Fruit fly (Drosophila melanogaster) whole organism, prepupa: ENCODE results near the gene Pldn.

Experiments
- CG10631 ChIP-seq: fragments of 200-800 bp; sonication (Bioruptor generic); optimal IDR thresholded peaks from 2 replicates; lab custom pipeline; 2016; ENCODE audit warnings: missing biosample characterization, missing genetic modification characterization
- CG10669 ChIP-seq: fragments of 200-800 bp; sonication (Bioruptor generic); optimal IDR thresholded peaks from 3 replicates; lab custom pipeline; 2018; ENCODE audit warnings: missing biosample characterization, mild to moderate bottlenecking, missing genetic modification characterization, moderate library complexity
- CG11294 ChIP-seq: fragments of 200-800 bp; sonication (Bioruptor generic); IDR thresholded peaks from 2 replicates; pipeline ENCODE4 v1.3.6; 2022; ENCODE audit warnings: missing biosample characterization, missing genetic modification characterization
- CG11762 ChIP-seq: fragments of 200-800 bp; sonication (Bioruptor generic); optimal IDR thresholded peaks from 3 replicates; lab custom pipeline; 2016; ENCODE audit warnings: missing biosample characterization, missing genetic modification characterization; ENCODE audit not compliant: insufficient read depth
- CG11902 ChIP-seq: fragments of 200-800 bp; sonication (Bioruptor generic); optimal IDR thresholded peaks from 3 replicates; lab custom pipeline; 2016; ENCODE audit warnings: missing biosample characterization, missing genetic modification characterization
- CG1621 ChIP-seq: fragments of 200-800 bp; sonication (Bioruptor generic); optimal IDR thresholded peaks from 3 replicates; lab custom pipeline; 2018; ENCODE audit warnings: missing biosample characterization, mild to moderate bottlenecking, missing genetic modification characterization
- CG16779 ChIP-seq: fragments of 200-800 bp; sonication (Bioruptor generic); optimal IDR thresholded peaks from 3 replicates; lab custom pipeline; 2017; ENCODE audit warnings: missing biosample characterization, mild to moderate bottlenecking, missing genetic modification characterization
- CG3032 ChIP-seq: fragments of 200-800 bp; optimal IDR thresholded peaks from 2 replicates; lab custom pipeline; 2019; ENCODE audit warnings: missing biosample characterization, mild to moderate bottlenecking, missing genetic modification characterization, moderate library complexity
- CG31627 ChIP-seq: fragments of 200-800 bp; sonication (Bioruptor generic); optimal IDR thresholded peaks from 3 replicates; lab custom pipeline; 2016; ENCODE audit warnings: missing biosample characterization, missing genetic modification characterization
- CG32006 ChIP-seq: fragments of 200-800 bp; sonication (Bioruptor generic); optimal IDR thresholded peaks from 3 replicates; lab custom pipeline; 2017; ENCODE audit warnings: missing biosample characterization, mild to moderate bottlenecking, missing genetic modification characterization
- CG34406 ChIP-seq: fragments of 200-800 bp; sonication (Bioruptor generic); optimal IDR thresholded peaks from 3 replicates; lab custom pipeline; 2016; ENCODE audit warnings: missing biosample characterization, missing genetic modification characterization
- CG3919 ChIP-seq: fragments of 200-800 bp; sonication (Bioruptor generic); optimal IDR thresholded peaks from 3 replicates; lab custom pipeline; 2016; ENCODE audit warnings: missing biosample characterization, missing genetic modification characterization
- CG6163 ChIP-seq: fragments of 200-800 bp; sonication (Bioruptor generic); IDR thresholded peaks from 3 replicates; pipeline ENCODE4 v1.3.6; 2022; ENCODE audit warnings: missing biosample characterization, missing genetic modification characterization
- CG6276 ChIP-seq: fragments of 200-800 bp; sonication (Bioruptor generic); optimal IDR thresholded peaks from 2 replicates; lab custom pipeline; 2017; ENCODE audit warnings: missing biosample characterization, mild to moderate bottlenecking, missing genetic modification characterization
- CG6792 ChIP-seq: fragments of 200-800 bp; sonication (Bioruptor generic); optimal IDR thresholded peaks from 3 replicates; lab custom pipeline; 2016; ENCODE audit warnings: missing biosample characterization, missing genetic modification characterization
- CG6808 ChIP-seq: fragments of 200-800 bp; sonication (Bioruptor generic); optimal IDR thresholded peaks from 3 replicates; lab custom pipeline; 2017; ENCODE audit warnings: missing biosample characterization, missing genetic modification characterization, mild to moderate bottlenecking, moderate library complexity, missing genetic modification reagents
- CG6854 ChIP-seq: fragments of 200-800 bp; sonication (Bioruptor generic); optimal IDR thresholded peaks from 2 replicates; lab custom pipeline; 2017; ENCODE audit warnings: missing biosample characterization, mild to moderate bottlenecking, missing genetic modification characterization
- CG7368 ChIP-seq: fragments of 200-800 bp; sonication (Bioruptor generic); optimal IDR thresholded peaks from 3 replicates; lab custom pipeline; 2016; ENCODE audit warnings: missing biosample characterization, missing genetic modification characterization
- CG8319 ChIP-seq: fragments of 200-800 bp; sonication (Bioruptor generic); optimal IDR thresholded peaks from 3 replicates; lab custom pipeline; 2016; ENCODE audit warnings: missing biosample characterization, missing genetic modification characterization
- CG9139 ChIP-seq: fragments of 200-800 bp; sonication (Bioruptor generic); optimal IDR thresholded peaks from 3 replicates; lab custom pipeline; 2017; ENCODE audit warnings: missing biosample characterization, mild to moderate bottlenecking, missing genetic modification characterization
- Eip78C ChIP-seq: fragments of 200-800 bp; sonication (Bioruptor generic); peaks from one replicate; lab custom pipeline; 2016; ENCODE audit warnings: missing biosample characterization, missing genetic modification characterization
- Eip93F ChIP-seq: fragments of 200-800 bp; sonication (Bioruptor generic); optimal IDR thresholded peaks from 2 replicates; lab custom pipeline; 2016; ENCODE audit warnings: missing biosample characterization, mild to moderate bottlenecking, missing genetic modification characterization
- Ets96B ChIP-seq: fragments of 200-800 bp; optimal IDR thresholded peaks from 2 replicates; lab custom pipeline; 2019; ENCODE audit warnings: missing biosample characterization, mild to moderate bottlenecking, missing genetic modification characterization, moderate library complexity
- Gug ChIP-seq: fragments of 200-800 bp; sonication (Bioruptor generic); IDR thresholded peaks from 2 replicates; pipeline ENCODE4 v1.3.6; 2022; ENCODE audit warnings: missing biosample characterization, missing genetic modification characterization
- Hr38 ChIP-seq: sonication (Bioruptor generic); optimal IDR thresholded peaks from 2 replicates; lab custom pipeline; 2016; ENCODE audit warnings: missing biosample characterization, missing genetic modification characterization
- Hr39 ChIP-seq: fragments of 200-800 bp; sonication (Bioruptor generic); optimal IDR thresholded peaks from 2 replicates; lab custom pipeline; 2016; ENCODE audit warnings: missing biosample characterization, missing genetic modification characterization
- Lpt ChIP-seq: fragments of 200-800 bp; sonication (Bioruptor generic); optimal IDR thresholded peaks from 3 replicates; lab custom pipeline; 2016; ENCODE audit warnings: missing biosample characterization, missing genetic modification characterization
- OdsH ChIP-seq: fragments of 200-800 bp; sonication (Bioruptor generic); optimal IDR thresholded peaks from 3 replicates; lab custom pipeline; 2016; ENCODE audit warnings: missing biosample characterization, missing genetic modification characterization
- Smox ChIP-seq: fragments of 200-800 bp; sonication (Bioruptor generic); optimal IDR thresholded peaks from 3 replicates; lab custom pipeline; 2016; ENCODE audit warnings: missing biosample characterization, missing genetic modification characterization
- Sox102F ChIP-seq: fragments of 200-800 bp; sonication (Bioruptor generic); optimal IDR thresholded peaks from 2 replicates; lab custom pipeline; 2016; ENCODE audit warnings: missing biosample characterization, mild to moderate bottlenecking, missing genetic modification characterization
- Sox15 ChIP-seq: fragments of 200-800 bp; sonication (Bioruptor generic); optimal IDR thresholded peaks from 3 replicates; lab custom pipeline; 2016; ENCODE audit warnings: missing biosample characterization, missing genetic modification characterization
- acj6 ChIP-seq: fragments of 200-800 bp; sonication (Bioruptor generic); optimal IDR thresholded peaks from 3 replicates; lab custom pipeline; 2016; ENCODE audit warnings: missing biosample characterization, missing genetic modification characterization
- cyc ChIP-seq: fragments of 200-800 bp; sonication (Bioruptor generic); optimal IDR thresholded peaks from 3 replicates; lab custom pipeline; 2016; ENCODE audit warnings: missing biosample characterization, missing genetic modification characterization
- dsx ChIP-seq: fragments of 200-800 bp; optimal IDR thresholded peaks from 3 replicates; lab custom pipeline; 2019; ENCODE audit warnings: missing biosample characterization, mild to moderate bottlenecking, missing genetic modification characterization, moderate library complexity; ENCODE audit not compliant: poor library complexity, severe bottlenecking
- eg ChIP-seq: fragments of 200-800 bp; sonication (Bioruptor generic); IDR thresholded peaks from 3 replicates; pipeline ENCODE4 v1.3.6; 2022; ENCODE audit warnings: missing biosample characterization, missing genetic modification characterization
- esn ChIP-seq: fragments of 200-800 bp; sonication (Bioruptor generic); optimal IDR thresholded peaks from 2 replicates; lab custom pipeline; 2016; ENCODE audit warnings: missing biosample characterization, mild to moderate bottlenecking, missing genetic modification characterization, moderate library complexity
- fd59A ChIP-seq: fragments of 200-800 bp; sonication (Bioruptor generic); optimal IDR thresholded peaks from 2 replicates; lab custom pipeline; 2017; ENCODE audit warnings: missing biosample characterization, mild to moderate bottlenecking, missing genetic modification characterization, missing genetic modification reagents
- fd85E ChIP-seq: fragments of 200-800 bp; sonication (Bioruptor generic); optimal IDR thresholded peaks from 3 replicates; lab custom pipeline; 2016; ENCODE audit warnings: missing biosample characterization, missing genetic modification characterization
- fkh ChIP-seq: fragments of 200-800 bp; sonication (Bioruptor generic); optimal IDR thresholded peaks from 3 replicates; lab custom pipeline; 2017; ENCODE audit warnings: missing biosample characterization, mild to moderate bottlenecking, missing genetic modification characterization, moderate library complexity
- net ChIP-seq: fragments of 200-800 bp; sonication (Bioruptor generic); optimal IDR thresholded peaks from 3 replicates; lab custom pipeline; 2016; ENCODE audit warnings: missing biosample characterization, missing genetic modification characterization
- pdm3 ChIP-seq: fragments of 200-800 bp; sonication (Bioruptor generic); optimal IDR thresholded peaks from 3 replicates; lab custom pipeline; 2016; ENCODE audit warnings: missing biosample characterization, missing genetic modification characterization
- salr ChIP-seq, 2 experiments: fragments of 200-800 bp; sonication (Bioruptor generic); optimal IDR thresholded peaks; 3 replicates each; lab custom pipeline; 2016 to 2018; ENCODE audit warnings: missing biosample characterization in 2 of 2, missing genetic modification characterization in 2 of 2, mild to moderate bottlenecking in 1 of 2
- spab ChIP-seq: fragments of 200-800 bp; sonication (Bioruptor generic); optimal IDR thresholded peaks from 2 replicates; lab custom pipeline; 2017; ENCODE audit warnings: missing biosample characterization, mild to moderate bottlenecking, missing genetic modification characterization, missing genetic modification reagents
- ss ChIP-seq, 2 experiments: fragments of 200-800 bp; sonication (Bioruptor generic); optimal IDR thresholded peaks; 2 replicates in 1 of 2; 3 replicates in 1 of 2; lab custom pipeline; 2017 to 2018; ENCODE audit warnings: mild to moderate bottlenecking in 2 of 2, missing biosample characterization in 2 of 2, missing genetic modification characterization in 2 of 2, moderate library complexity in 1 of 2
- svp ChIP-seq: fragments of 200-800 bp; sonication (Bioruptor generic); peaks from one replicate; lab custom pipeline; 2016; ENCODE audit warnings: missing biosample characterization, missing genetic modification characterization
- topi ChIP-seq: fragments of 200-800 bp; sonication (Bioruptor generic); optimal IDR thresholded peaks from 3 replicates; lab custom pipeline; 2016; ENCODE audit warnings: missing biosample characterization, missing genetic modification characterization
- vri ChIP-seq: fragments of 200-800 bp; sonication (Bioruptor generic); optimal IDR thresholded peaks from 3 replicates; lab custom pipeline; 2016; ENCODE audit warnings: missing biosample characterization, mild to moderate bottlenecking, missing genetic modification characterization

Pldn gene

DNA sequence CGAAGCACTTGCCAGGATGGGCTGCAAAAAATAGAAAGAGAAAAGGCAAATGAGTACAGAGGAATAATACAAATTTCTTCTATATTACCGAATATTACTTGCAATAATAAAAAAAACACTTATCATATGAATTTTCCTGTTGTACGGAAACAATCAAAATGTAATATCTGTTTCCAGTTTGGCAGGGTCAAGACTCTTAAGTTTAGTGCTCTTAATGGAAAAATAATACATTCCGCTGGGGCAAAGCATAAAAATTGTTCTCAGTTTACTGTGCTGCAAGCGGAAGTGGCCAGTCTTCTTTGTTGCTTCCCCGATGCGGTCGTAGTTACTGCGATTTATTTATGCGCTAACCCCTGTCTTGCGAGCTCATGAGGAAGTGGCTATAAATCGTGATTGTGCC lies 21.6 kb upstream of the Pldn start:
- no peak for TF ChIP-seq Smox
- no peak for TF ChIP-seq vri
- no peak for TF ChIP-seq eg (GFP tag; lab: Robert Waterston, UW)
- TF ChIP-seq CG10669, result peak; percentile 43
- TF ChIP-seq Lpt (GFP tag; lab: Kevin White, UChicago), result no peak
- no peak for TF ChIP-seq CG8319
- no peak for TF ChIP-seq CG1621
- peak; percentile 91 for TF ChIP-seq Eip78C (GFP tag; lab: Kevin White, UChicago)
- no peak for TF ChIP-seq fd59A (GFP tag; lab: Kevin White, UChicago)
- TF ChIP-seq Sox15 (GFP tag; lab: Kevin White, UChicago), result no peak
- no peak for TF ChIP-seq CG11294
- TF ChIP-seq Eip93F (GFP tag; lab: Kevin White, UChicago), result no peak
- TF ChIP-seq ss (GFP tag; optimal IDR thresholded peaks at IDR 0.05; lab: Kevin White, UChicago), result peak; percentile 6 to 45
- peak; percentile 16 for TF ChIP-seq OdsH (GFP tag; lab: Kevin White, UChicago)
- peak; percentile 13 for TF ChIP-seq CG6808 (GFP tag; lab: Kevin White, UChicago)
- no peak for TF ChIP-seq CG11762
- no peak for TF ChIP-seq CG7368 (GFP tag; lab: Kevin White, UChicago)
- no peak for TF ChIP-seq CG11902
- TF ChIP-seq CG3919, result peak; percentile 46
- TF ChIP-seq topi (GFP tag; lab: Kevin White, UChicago), result no peak
- TF ChIP-seq CG16779, result no peak
- no peak for TF ChIP-seq CG31627 (GFP tag; lab: Kevin White, UChicago)
- TF ChIP-seq Sox102F (GFP tag; lab: Kevin White, UChicago), result no peak
- TF ChIP-seq CG9139, result peak; percentile 18
- TF ChIP-seq Hr38, result no peak
- no peak for TF ChIP-seq esn
- no peak for TF ChIP-seq pdm3 (GFP tag; lab: Kevin White, UChicago)
- no peak for TF ChIP-seq net (GFP tag; lab: Kevin White, UChicago)
- TF ChIP-seq CG10631 (GFP tag; lab: Kevin White, UChicago), result peak; percentile 29
- peak; percentile 19 for TF ChIP-seq acj6 (GFP tag; lab: Kevin White, UChicago)
- TF ChIP-seq fd85E (GFP tag; lab: Kevin White, UChicago), result no peak
- TF ChIP-seq CG34406 (GFP tag; lab: Kevin White, UChicago), result no peak
- TF ChIP-seq spab, result peak; percentile 32
- TF ChIP-seq fkh (GFP tag; lab: Kevin White, UChicago), result no peak
- no peak for TF ChIP-seq Hr39 (GFP tag; lab: Kevin White, UChicago)
- TF ChIP-seq cyc (GFP tag; lab: Kevin White, UChicago), result no peak
- TF ChIP-seq salr (GFP tag; optimal IDR thresholded peaks at IDR 0.05; lab: Kevin White, UChicago), result no peak
- peak; percentile 59 for TF ChIP-seq dsx (GFP tag; lab: Kevin White, UChicago)
- TF ChIP-seq CG32006 (GFP tag; lab: Kevin White, UChicago), result no peak
- TF ChIP-seq svp (GFP tag; lab: Kevin White, UChicago), result no peak
- no peak for TF ChIP-seq CG6854 (GFP tag; lab: Kevin White, UChicago)
- peak; percentile 1 for TF ChIP-seq CG6792 (GFP tag; lab: Kevin White, UChicago)
- TF ChIP-seq CG6163 (GFP tag; lab: Robert Waterston, UW), result 0 out of 3 replicates have a peak, but pooled peaks have one; percentile 35
- TF ChIP-seq CG3032 (tag; lab: Kevin White, UChicago), result peak; percentile 9
- no peak for TF ChIP-seq CG6276 (GFP tag; lab: Kevin White, UChicago)
- TF ChIP-seq Ets96B (tag; lab: Kevin White, UChicago), result no peak
- TF ChIP-seq Gug (GFP tag; lab: Robert Waterston, UW), result no peak
- TF ChIP-seq, all 60 proteins: peak for 14
